Worm (Caenorhabditis elegans) whole organism, L2 larva: ENCODE measurements around the gene T16G1.4.

Source experiments
- alr-1 ChIP-seq: fragments of 150-350 bp; optimal IDR thresholded peaks from 2 replicates; lab custom pipeline; 2014; ENCODE audit warnings: missing biosample characterization, missing genetic modification characterization
- aly-2 ChIP-seq: fragments of 150-350 bp; optimal IDR thresholded peaks from 2 replicates; lab custom pipeline; 2014; ENCODE audit warnings: missing biosample characterization, missing genetic modification characterization
- ama-1 ChIP-seq: fragments of 150-350 bp; optimal IDR thresholded peaks from 2 replicates; lab custom pipeline; 2018; ENCODE audit warnings: inconsistent platforms
- ceh-82 ChIP-seq: fragments of 150-350 bp; optimal IDR thresholded peaks from 2 replicates; lab custom pipeline; 2014; ENCODE audit warnings: missing biosample characterization, missing genetic modification characterization
- elt-1 ChIP-seq: fragments of 150-350 bp; optimal IDR thresholded peaks from 2 replicates; lab custom pipeline; 2014; ENCODE audit warnings: missing biosample characterization, missing genetic modification characterization
- lin-13 ChIP-seq: fragments of 150-350 bp; optimal IDR thresholded peaks from 2 replicates; lab custom pipeline; 2014; ENCODE audit warnings: missing biosample characterization, missing genetic modification reagents, missing genetic modification characterization
- nhr-12 ChIP-seq: fragments of 150-350 bp; optimal IDR thresholded peaks from 2 replicates; lab custom pipeline; 2014; ENCODE audit warnings: missing biosample characterization, missing genetic modification characterization
- nhr-25 ChIP-seq: fragments of 150-350 bp; sonication (generic microtip); optimal IDR thresholded peaks from 3 replicates; lab custom pipeline; 2014; ENCODE audit warnings: missing biosample characterization, missing genetic modification characterization
- nhr-77 ChIP-seq: fragments of 150-350 bp; optimal IDR thresholded peaks from 2 replicates; lab custom pipeline; 2014; ENCODE audit warnings: missing biosample characterization, missing genetic modification characterization
- peb-1 ChIP-seq: fragments of 150-350 bp; optimal IDR thresholded peaks from 2 replicates; lab custom pipeline; 2014; ENCODE audit warnings: missing biosample characterization, missing genetic modification characterization
- skn-1 ChIP-seq: sonication (generic microtip); optimal IDR thresholded peaks from 2 replicates; lab custom pipeline; 2017; ENCODE audit warnings: missing biosample characterization, missing genetic modification characterization
- unc-62 ChIP-seq: fragments of 150-350 bp; optimal IDR thresholded peaks from 2 replicates; lab custom pipeline; 2014; ENCODE audit warnings: missing biosample characterization, missing genetic modification reagents, missing genetic modification characterization
- ztf-11 ChIP-seq: sonication (generic microtip); optimal IDR thresholded peaks from 2 replicates; lab custom pipeline; 2017; ENCODE audit warnings: missing biosample characterization, missing genetic modification characterization

- TF ChIP-seq nhr-25 (no peak), ama-1 (lab: Kevin White, UChicago) (no peak), lin-13 (GFP tag; lab: Kevin White, UChicago) (no peak), peb-1 (tag; lab: Kevin White, UChicago) (no peak), nhr-77 (tag; lab: Kevin White, UChicago) (no peak), skn-1 (no peak), aly-2 (tag; lab: Kevin White, UChicago) (no peak), nhr-12 (tag; lab: Kevin White, UChicago) (no peak), unc-62 (GFP tag; lab: Kevin White, UChicago) (no peak), elt-1 (tag; lab: Kevin White, UChicago) (no peak), ceh-82 (tag; lab: Kevin White, UChicago) (no peak), alr-1 (tag; lab: Kevin White, UChicago) (no peak), ztf-11 (tag; lab: Kevin White, UChicago) (no peak)
Observed at ce11 chrV:12943399-12943798, 1.8 kb upstream of the T16G1.4 start.
